Worm (Caenorhabditis elegans) whole organism, late embryonic: ENCODE measurements around the gene C51E3.6.

Source experiments
- C38D4.7 ChIP-seq: fragments of 200-800 bp; sonication (Bioruptor generic); optimal IDR thresholded peaks from 2 replicates; lab custom pipeline; 2018; ENCODE audit warnings: mild to moderate bottlenecking, missing genetic modification characterization, moderate library complexity, missing compliant biosample characterization
- K02D7.2 ChIP-seq: sonication (generic microtip); optimal IDR thresholded peaks from 2 replicates; lab custom pipeline; 2017; ENCODE audit warnings: mild to moderate bottlenecking, missing genetic modification characterization, missing compliant biosample characterization
- K09A11.1 ChIP-seq: sonication (generic microtip); optimal IDR thresholded peaks from 2 replicates; lab custom pipeline; 2017; ENCODE audit warnings: antibody characterized with exemption, mild to moderate bottlenecking, missing genetic modification characterization, missing compliant biosample characterization; ENCODE audit not compliant: insufficient read depth
- Y22D7AL.16 ChIP-seq: sonication (generic microtip); optimal IDR thresholded peaks from 2 replicates; lab custom pipeline; 2016; ENCODE audit warnings: missing genetic modification characterization, missing compliant biosample characterization
- ama-1 ChIP-seq: fragments of 150-350 bp; optimal IDR thresholded peaks from 2 replicates; lab custom pipeline; 2014
- ceh-19 ChIP-seq: fragments of 200-800 bp; sonication (Bioruptor generic); optimal IDR thresholded peaks from 2 replicates; lab custom pipeline; 2018; ENCODE audit warnings: mild to moderate bottlenecking, missing genetic modification characterization, missing compliant biosample characterization
- ceh-31 ChIP-seq: sonication (generic microtip); optimal IDR thresholded peaks from 2 replicates; lab custom pipeline; 2016; ENCODE audit warnings: missing genetic modification characterization, missing compliant biosample characterization
- ceh-48 ChIP-seq: sonication (generic microtip); optimal IDR thresholded peaks from 2 replicates; lab custom pipeline; 2016; ENCODE audit warnings: missing genetic modification characterization, inconsistent platforms, missing compliant biosample characterization
- ceh-6 ChIP-seq: fragments of 200-800 bp; sonication (Bioruptor generic); optimal IDR thresholded peaks from 2 replicates; lab custom pipeline; 2018; ENCODE audit warnings: mild to moderate bottlenecking, missing genetic modification characterization, missing compliant biosample characterization
- dmd-4 ChIP-seq: sonication (generic microtip); optimal IDR thresholded peaks from 2 replicates; lab custom pipeline; 2016; ENCODE audit warnings: borderline replicate concordance, missing genetic modification characterization, missing compliant biosample characterization
- elt-2 ChIP-seq: sonication (generic microtip); optimal IDR thresholded peaks from 2 replicates; lab custom pipeline; 2016; ENCODE audit warnings: missing genetic modification reagents, missing genetic modification characterization, missing compliant biosample characterization
- ets-4 ChIP-seq: sonication (generic microtip); optimal IDR thresholded peaks from 2 replicates; lab custom pipeline; 2016; ENCODE audit warnings: missing genetic modification characterization, missing compliant biosample characterization
- eyg-1 ChIP-seq: sonication (generic microtip); optimal IDR thresholded peaks from 2 replicates; lab custom pipeline; 2016; ENCODE audit warnings: missing genotype, missing genetic modification characterization, missing compliant biosample characterization
- fkh-10 ChIP-seq: fragments of 150-350 bp; optimal IDR thresholded peaks from 2 replicates; lab custom pipeline; 2014; ENCODE audit warnings: missing biosample characterization, missing genetic modification reagents, missing genetic modification characterization
- gmeb-2 ChIP-seq: sonication (generic microtip); optimal IDR thresholded peaks from 2 replicates; lab custom pipeline; 2016; ENCODE audit warnings: missing genetic modification characterization, inconsistent platforms, missing compliant biosample characterization
- hlh-15 ChIP-seq: sonication (generic microtip); optimal IDR thresholded peaks from 2 replicates; lab custom pipeline; 2016; ENCODE audit warnings: missing genetic modification characterization, missing compliant biosample characterization
- hlh-30 ChIP-seq: sonication (generic microtip); optimal IDR thresholded peaks from 2 replicates; lab custom pipeline; 2017; ENCODE audit warnings: antibody characterized with exemption, missing genetic modification characterization, missing compliant biosample characterization; ENCODE audit not compliant: insufficient read depth
- hlh-6 ChIP-seq: sonication (generic microtip); optimal IDR thresholded peaks from 2 replicates; lab custom pipeline; 2016; ENCODE audit warnings: missing genotype, missing genetic modification characterization, missing compliant biosample characterization
- madf-2 ChIP-seq: sonication (generic microtip); optimal IDR thresholded peaks from 2 replicates; lab custom pipeline; 2017; ENCODE audit warnings: missing genetic modification characterization, missing compliant biosample characterization
- nfya-1 ChIP-seq: sonication (generic microtip); optimal IDR thresholded peaks from 2 replicates; lab custom pipeline; 2017; ENCODE audit warnings: missing genetic modification characterization, mild to moderate bottlenecking, missing compliant biosample characterization, antibody characterized with exemption, moderate library complexity
- odd-2 ChIP-seq: sonication (generic microtip); optimal IDR thresholded peaks from 2 replicates; lab custom pipeline; 2017; ENCODE audit warnings: antibody characterized with exemption, mild to moderate bottlenecking, missing genetic modification characterization, missing compliant biosample characterization
- pag-3 ChIP-seq: sonication (generic microtip); optimal IDR thresholded peaks from 2 replicates; lab custom pipeline; 2016; ENCODE audit warnings: missing compliant biosample characterization, missing genetic modification characterization, borderline replicate concordance
- pax-1 ChIP-seq: fragments of 150-350 bp; optimal IDR thresholded peaks from 2 replicates; lab custom pipeline; 2014; ENCODE audit warnings: missing biosample characterization, missing genetic modification characterization
- pqm-1 ChIP-seq: sonication (generic microtip); optimal IDR thresholded peaks from 2 replicates; lab custom pipeline; 2016; ENCODE audit warnings: missing genetic modification characterization, missing compliant biosample characterization
- ref-2 ChIP-seq: sonication (generic microtip); optimal IDR thresholded peaks from 2 replicates; lab custom pipeline; 2016; ENCODE audit warnings: missing genetic modification characterization, missing compliant biosample characterization
- rnt-1 ChIP-seq: sonication (generic microtip); optimal IDR thresholded peaks from 2 replicates; lab custom pipeline; 2016; ENCODE audit warnings: missing genetic modification characterization, missing compliant biosample characterization
- sdc-2 ChIP-seq: sonication (generic microtip); optimal IDR thresholded peaks from 2 replicates; lab custom pipeline; 2016; ENCODE audit warnings: missing genotype, missing genetic modification characterization, missing compliant biosample characterization
- tbx-2 ChIP-seq: sonication (generic microtip); optimal IDR thresholded peaks from 2 replicates; lab custom pipeline; 2016; ENCODE audit warnings: missing genetic modification characterization, missing compliant biosample characterization
- tbx-7 ChIP-seq: sonication (generic microtip); optimal IDR thresholded peaks from 2 replicates; lab custom pipeline; 2016; ENCODE audit warnings: missing genotype, missing genetic modification characterization, missing compliant biosample characterization
- unc-3 ChIP-seq, 2 experiments: fragments of 200-800 bp in 1 of 2; sonication (Bioruptor generic) in 1 of 2; sonication (generic microtip) in 1 of 2; conservative IDR thresholded peaks in 1 of 2; optimal IDR thresholded peaks in 1 of 2; 2 replicates each; pipeline versions ENCODE4 v1.3.6 to Lab custom; 2016 to 2022; ENCODE audit warnings: missing compliant biosample characterization in 2 of 2, missing genetic modification characterization in 2 of 2, missing genetic modification reagents in 1 of 2
- unc-42 ChIP-seq: sonication (generic microtip); optimal IDR thresholded peaks from 2 replicates; lab custom pipeline; 2016; ENCODE audit warnings: missing genotype, missing genetic modification characterization, missing compliant biosample characterization
- ztf-16 ChIP-seq: sonication (generic microtip); optimal IDR thresholded peaks from 2 replicates; lab custom pipeline; 2017; ENCODE audit warnings: missing genetic modification characterization, missing compliant biosample characterization

Gene C51E3.6

ce11 chrV:10166368-10166767 lies at the start of gene C51E3.6:
TSS of gene C51E3.6 (minus strand) at chrV:10166468.
- TF ChIP-seq hlh-6 (no peak), K09A11.1 (no peak), ceh-31 (no peak), pax-1 (tag; lab: Kevin White, UChicago) (no peak), gmeb-2 (tag; lab: Kevin White, UChicago) (no peak), ets-4 (no peak), odd-2 (tag; lab: Kevin White, UChicago) (no peak), tbx-7 (tag; lab: Kevin White, UChicago) (no peak), sdc-2 (tag; lab: Kevin White, UChicago) (no peak), hlh-30 (tag; lab: Kevin White, UChicago) (no peak), unc-3 (GFP tag; conservative IDR thresholded peaks at IDR 0.05; lab: Robert Waterston, UW) (no peak), unc-3 (tag; optimal IDR thresholded peaks at IDR 0.05; lab: Kevin White, UChicago) (no peak), fkh-10 (no peak), eyg-1 (no peak), ama-1 (lab: Kevin White, UChicago) (no peak)

- TF ChIP-seq fkh-10 (no peak), pqm-1 (tag; lab: Kevin White, UChicago) (no peak), ceh-19 (no peak), tbx-2 (no peak), madf-2 (tag; lab: Kevin White, UChicago) (no peak), hlh-15 (no peak), unc-42 (tag; lab: Kevin White, UChicago) (no peak), K02D7.2 (tag; lab: Kevin White, UChicago) (no peak), rnt-1 (tag; lab: Kevin White, UChicago) (no peak), ceh-48 (tag; lab: Kevin White, UChicago) (no peak), C38D4.7 (no peak), ceh-6 (GFP tag; lab: Kevin White, UChicago) (no peak), nfya-1 (tag; lab: Kevin White, UChicago) (no peak)
Measured at ce11 chrV:10212627-10213026, 46.4 kb upstream of the C51E3.6 start, which contains the start of gene hpo-40. TSS of gene hpo-40 (plus strand) at chrV:10212927.

ce11 chrV:10212027-10212426 lies 45.8 kb upstream of the C51E3.6 start, which contains the start of gene zhit-3:
TSS of gene zhit-3 (minus strand) at chrV:10212127.
- TF ChIP-seq ets-4: no peak
- no peak for TF ChIP-seq ceh-31
- no peak for TF ChIP-seq madf-2 (tag; lab: Kevin White, UChicago)

ce11 chrV:10210244-10210643 lies 44.0 kb upstream of the C51E3.6 start, which contains the start of gene tftc-3:
TSS of gene tftc-3 (minus strand) at chrV:10210344.
- no peak for TF ChIP-seq pax-1 (tag; lab: Kevin White, UChicago)

- TF ChIP-seq ref-2 (no peak), unc-42 (tag; lab: Kevin White, UChicago) (no peak), dmd-4 (tag; lab: Kevin White, UChicago) (no peak), elt-2 (no peak)
Measured at ce11 chrV:10206502-10206901, 40.2 kb upstream of the C51E3.6 start, which contains the start of gene rpc-25. TSS of gene rpc-25 (minus strand) at chrV:10206602.

- TF ChIP-seq eyg-1: no peak
- TF ChIP-seq pag-3: no peak
- no peak for TF ChIP-seq Y22D7AL.16 (tag; lab: Kevin White, UChicago)
- no peak for TF ChIP-seq gmeb-2 (tag; lab: Kevin White, UChicago)
- TF ChIP-seq ztf-16 (tag; lab: Kevin White, UChicago): no peak
- no peak for TF ChIP-seq K02D7.2 (tag; lab: Kevin White, UChicago)
Measured at ce11 chrV:10205483-10205882, 39.2 kb upstream of the C51E3.6 start, which contains the start of gene ZK856.16. TSS of gene ZK856.16 (minus strand) at chrV:10205583.
